Fruit fly (Drosophila melanogaster): ENCODE data around the gene CG42661.

The CG42661 gene

DNA sequence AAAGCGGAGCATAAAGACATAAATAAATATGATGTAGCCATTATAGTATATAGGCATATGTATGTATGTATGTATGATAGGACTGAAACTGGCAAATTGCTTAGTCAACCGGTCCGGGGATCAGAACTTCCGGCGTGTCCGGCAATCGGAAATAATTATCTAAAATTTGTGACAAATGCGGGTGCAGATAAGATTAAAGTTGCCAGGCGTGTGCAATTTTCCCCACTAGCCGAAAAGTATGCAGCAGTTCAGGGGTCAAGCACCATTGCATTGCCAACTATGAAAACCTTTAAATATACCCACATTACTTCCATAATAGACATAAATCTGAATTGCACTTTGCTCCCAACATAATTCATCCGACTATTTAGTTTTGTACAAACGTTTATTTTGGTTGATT lies 33.0 kb upstream of the CG42661 start:
- TF ChIP-seq CG1529 (GFP tag; optimal IDR thresholded peaks at IDR 0.05) (no peak), grn (GFP tag; optimal IDR thresholded peaks at IDR 0.05) (peak; percentile 47), CG13287 (GFP tag; IDR thresholded peaks at IDR 0.05; ENCODE audit: partially characterized antibody) (0 out of 2 replicates have a peak, but pooled peaks have one; percentile 7), GATAe (GFP tag; conservative IDR thresholded peaks at IDR 0.05) (peak; percentile 65), chinmo (GFP tag; IDR thresholded peaks at IDR 0.05; ENCODE audit: partially characterized antibody) (0 out of 4 replicates have a peak, but pooled peaks have one; percentile 57), stwl (tag; optimal IDR thresholded peaks at IDR 0.05) (peak; percentile 15), CG2199 (GFP tag; IDR thresholded peaks at IDR 0.05) (peak; percentile 60; the same call in 2 of the 3 replicates), mirr (GFP tag; optimal IDR thresholded peaks at IDR 0.05) (peak; percentile 11), exex (tag; optimal IDR thresholded peaks at IDR 0.05) (peak; percentile 74), unc-4 (GFP tag; IDR thresholded peaks at IDR 0.05; ENCODE audit: partially characterized antibody) (no peak), lab (GFP tag; optimal IDR thresholded peaks at IDR 0.05) (peak; percentile 64), dpn (GFP tag; optimal IDR thresholded peaks at IDR 0.05) (no peak), gcm (GFP tag; optimal IDR thresholded peaks at IDR 0.05) (peak; percentile 19), chn (GFP tag; optimal IDR thresholded peaks at IDR 0.05) (no peak), CG8290 (GFP tag; optimal IDR thresholded peaks at IDR 0.05) (no peak), CG8290 (tag; optimal IDR thresholded peaks at IDR 0.05) (peak in 1 of 2 experiments; percentile 30)

DNA sequence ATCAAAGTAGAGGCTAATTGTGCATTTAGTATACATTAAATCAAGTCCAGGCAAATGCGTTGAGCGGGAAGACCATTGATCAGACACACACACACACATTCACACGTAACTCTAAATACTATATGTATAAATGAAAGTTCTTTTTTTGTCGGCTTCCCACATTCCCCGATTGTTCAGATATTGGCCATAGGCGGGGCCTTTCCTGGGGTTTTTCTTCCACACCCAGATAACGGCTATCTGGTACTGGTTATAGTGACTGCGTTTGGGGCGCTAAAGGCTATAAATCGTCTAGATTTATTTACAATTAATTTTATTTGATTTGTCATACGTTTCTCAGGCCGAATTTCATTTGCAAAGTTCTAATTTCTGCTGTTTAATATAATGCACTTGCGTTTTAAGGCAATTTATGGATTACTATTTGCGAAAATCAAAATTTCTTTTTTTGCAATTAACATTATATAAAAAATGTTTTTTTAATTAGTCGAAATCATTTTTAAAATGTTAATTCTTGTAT lies 32.4 kb upstream of the CG42661 start:
- TF ChIP-seq Chrac-16 (GFP tag; optimal IDR thresholded peaks at IDR 0.05): no peak
- TF ChIP-seq Dfd (GFP tag; optimal IDR thresholded peaks at IDR 0.05): no peak
- TF ChIP-seq fd102C (GFP tag; optimal IDR thresholded peaks at IDR 0.05): no peak
- no peak for TF ChIP-seq CG6813 (GFP tag; optimal IDR thresholded peaks at IDR 0.05)
- TF ChIP-seq CG11247 (GFP tag; IDR thresholded peaks at IDR 0.05): no peak
- TF ChIP-seq CG3838 (GFP tag; optimal IDR thresholded peaks at IDR 0.05): no peak
- peak; percentile 56 for TF ChIP-seq sens (GFP tag)
- peak; percentile 62; the same call in 2 of the 3 replicates for TF ChIP-seq CG2199 (GFP tag; IDR thresholded peaks at IDR 0.05)
- TF ChIP-seq ap (GFP tag; IDR thresholded peaks at IDR 0.05): no peak
- no peak for TF ChIP-seq CG6689 (GFP tag; IDR thresholded peaks at IDR 0.05)
- TF ChIP-seq sr (GFP tag; IDR thresholded peaks at IDR 0.05): no peak
- no peak for TF ChIP-seq Neu2 (GFP tag; optimal IDR thresholded peaks at IDR 0.05; ENCODE audit: borderline replicate concordance)
- peak; percentile 30 for TF ChIP-seq Med (GFP tag)
- TF ChIP-seq toy (GFP tag; IDR thresholded peaks at IDR 0.05): no peak
- no peak for TF ChIP-seq Usf (GFP tag; optimal IDR thresholded peaks at IDR 0.05)
- TF ChIP-seq vvl (GFP tag; IDR thresholded peaks at IDR 0.05): no peak
- TF ChIP-seq dm (GFP tag; optimal IDR thresholded peaks at IDR 0.05): no peak
- TF ChIP-seq Sox100B (GFP tag; optimal IDR thresholded peaks at IDR 0.05): peak; percentile 13
- no peak for TF ChIP-seq trem (tag; optimal IDR thresholded peaks at IDR 0.05)
- no peak for TF ChIP-seq pfk (GFP tag; optimal IDR thresholded peaks at IDR 0.05)
- TF ChIP-seq phol (tag; optimal IDR thresholded peaks at IDR 0.05): no peak
- no peak for TF ChIP-seq unc-4 (GFP tag; IDR thresholded peaks at IDR 0.05; ENCODE audit: partially characterized antibody)
- no peak for TF ChIP-seq Eip74EF (GFP tag; optimal IDR thresholded peaks at IDR 0.05)
- TF ChIP-seq Ets65A (GFP tag): peak; percentile 53
- TF ChIP-seq CG10209 (GFP tag; optimal IDR thresholded peaks at IDR 0.05): no peak

Data from whole organism, embryonic.